Fruit fly (Drosophila melanogaster) whole organism, prepupa: ENCODE results near the gene Ube4B.

Experiments
- CG11294 ChIP-seq: fragments of 200-800 bp; sonication (Bioruptor generic); IDR thresholded peaks from 2 replicates; pipeline ENCODE4 v1.3.6; 2022; ENCODE audit warnings: missing biosample characterization, missing genetic modification characterization
- CG11762 ChIP-seq: fragments of 200-800 bp; sonication (Bioruptor generic); optimal IDR thresholded peaks from 3 replicates; lab custom pipeline; 2016; ENCODE audit warnings: missing biosample characterization, missing genetic modification characterization; ENCODE audit not compliant: insufficient read depth
- CG11902 ChIP-seq: fragments of 200-800 bp; sonication (Bioruptor generic); optimal IDR thresholded peaks from 3 replicates; lab custom pipeline; 2016; ENCODE audit warnings: missing biosample characterization, missing genetic modification characterization
- CG15336 ChIP-seq: fragments of 200-800 bp; sonication (Bioruptor generic); IDR thresholded peaks from 2 replicates; pipeline ENCODE4 v1.3.6; 2022; ENCODE audit warnings: missing biosample characterization, missing genetic modification characterization
- CG3032 ChIP-seq: fragments of 200-800 bp; optimal IDR thresholded peaks from 2 replicates; lab custom pipeline; 2019; ENCODE audit warnings: missing biosample characterization, mild to moderate bottlenecking, missing genetic modification characterization, moderate library complexity
- CG31627 ChIP-seq: fragments of 200-800 bp; sonication (Bioruptor generic); optimal IDR thresholded peaks from 3 replicates; lab custom pipeline; 2016; ENCODE audit warnings: missing biosample characterization, missing genetic modification characterization
- CG32006 ChIP-seq: fragments of 200-800 bp; sonication (Bioruptor generic); optimal IDR thresholded peaks from 3 replicates; lab custom pipeline; 2017; ENCODE audit warnings: missing biosample characterization, mild to moderate bottlenecking, missing genetic modification characterization
- CG3919 ChIP-seq: fragments of 200-800 bp; sonication (Bioruptor generic); optimal IDR thresholded peaks from 3 replicates; lab custom pipeline; 2016; ENCODE audit warnings: missing biosample characterization, missing genetic modification characterization
- CG4318 ChIP-seq: fragments of 200-800 bp; sonication (Bioruptor generic); optimal IDR thresholded peaks from 3 replicates; lab custom pipeline; 2017; ENCODE audit warnings: missing biosample characterization, mild to moderate bottlenecking, missing genetic modification characterization
- CG6163 ChIP-seq: fragments of 200-800 bp; sonication (Bioruptor generic); IDR thresholded peaks from 3 replicates; pipeline ENCODE4 v1.3.6; 2022; ENCODE audit warnings: missing biosample characterization, missing genetic modification characterization
- CG6808 ChIP-seq: fragments of 200-800 bp; sonication (Bioruptor generic); optimal IDR thresholded peaks from 3 replicates; lab custom pipeline; 2017; ENCODE audit warnings: missing biosample characterization, missing genetic modification characterization, mild to moderate bottlenecking, moderate library complexity, missing genetic modification reagents
- CG6854 ChIP-seq: fragments of 200-800 bp; sonication (Bioruptor generic); optimal IDR thresholded peaks from 2 replicates; lab custom pipeline; 2017; ENCODE audit warnings: missing biosample characterization, mild to moderate bottlenecking, missing genetic modification characterization
- CG7368 ChIP-seq: fragments of 200-800 bp; sonication (Bioruptor generic); optimal IDR thresholded peaks from 3 replicates; lab custom pipeline; 2016; ENCODE audit warnings: missing biosample characterization, missing genetic modification characterization
- CG8119 ChIP-seq: fragments of 200-800 bp; sonication (Bioruptor generic); IDR thresholded peaks from 3 replicates; pipeline ENCODE4 v1.3.6; 2022; ENCODE audit warnings: missing biosample characterization, missing genetic modification characterization
- Eip78C ChIP-seq: fragments of 200-800 bp; sonication (Bioruptor generic); peaks from one replicate; lab custom pipeline; 2016; ENCODE audit warnings: missing biosample characterization, missing genetic modification characterization
- Eip93F ChIP-seq: fragments of 200-800 bp; sonication (Bioruptor generic); optimal IDR thresholded peaks from 2 replicates; lab custom pipeline; 2016; ENCODE audit warnings: missing biosample characterization, mild to moderate bottlenecking, missing genetic modification characterization
- Gug ChIP-seq: fragments of 200-800 bp; sonication (Bioruptor generic); IDR thresholded peaks from 2 replicates; pipeline ENCODE4 v1.3.6; 2022; ENCODE audit warnings: missing biosample characterization, missing genetic modification characterization
- Hr39 ChIP-seq: fragments of 200-800 bp; sonication (Bioruptor generic); optimal IDR thresholded peaks from 2 replicates; lab custom pipeline; 2016; ENCODE audit warnings: missing biosample characterization, missing genetic modification characterization
- Hr4 ChIP-seq: fragments of 200-800 bp; sonication (Bioruptor generic); optimal IDR thresholded peaks from 3 replicates; lab custom pipeline; 2016; ENCODE audit warnings: missing biosample characterization, missing genetic modification characterization
- Lpt ChIP-seq: fragments of 200-800 bp; sonication (Bioruptor generic); optimal IDR thresholded peaks from 3 replicates; lab custom pipeline; 2016; ENCODE audit warnings: missing biosample characterization, missing genetic modification characterization
- OdsH ChIP-seq: fragments of 200-800 bp; sonication (Bioruptor generic); optimal IDR thresholded peaks from 3 replicates; lab custom pipeline; 2016; ENCODE audit warnings: missing biosample characterization, missing genetic modification characterization
- Smox ChIP-seq: fragments of 200-800 bp; sonication (Bioruptor generic); optimal IDR thresholded peaks from 3 replicates; lab custom pipeline; 2016; ENCODE audit warnings: missing biosample characterization, missing genetic modification characterization
- Sox14 ChIP-seq: fragments of 200-800 bp; sonication (Bioruptor generic); optimal IDR thresholded peaks from 3 replicates; lab custom pipeline; 2016; ENCODE audit warnings: missing biosample characterization, missing genetic modification characterization
- Sox15 ChIP-seq: fragments of 200-800 bp; sonication (Bioruptor generic); optimal IDR thresholded peaks from 3 replicates; lab custom pipeline; 2016; ENCODE audit warnings: missing biosample characterization, missing genetic modification characterization
- achi ChIP-seq: fragments of 200-800 bp; sonication (Bioruptor generic); optimal IDR thresholded peaks from 3 replicates; lab custom pipeline; 2016; ENCODE audit warnings: missing biosample characterization, missing genetic modification characterization
- cyc ChIP-seq: fragments of 200-800 bp; sonication (Bioruptor generic); optimal IDR thresholded peaks from 3 replicates; lab custom pipeline; 2016; ENCODE audit warnings: missing biosample characterization, missing genetic modification characterization
- dac ChIP-seq: fragments of 200-800 bp; sonication (Bioruptor generic); optimal IDR thresholded peaks from 2 replicates; lab custom pipeline; 2017; ENCODE audit warnings: missing biosample characterization, mild to moderate bottlenecking, missing genetic modification characterization
- dsx ChIP-seq: fragments of 200-800 bp; optimal IDR thresholded peaks from 3 replicates; lab custom pipeline; 2019; ENCODE audit warnings: missing biosample characterization, mild to moderate bottlenecking, missing genetic modification characterization, moderate library complexity; ENCODE audit not compliant: poor library complexity, severe bottlenecking
- eg ChIP-seq: fragments of 200-800 bp; sonication (Bioruptor generic); IDR thresholded peaks from 3 replicates; pipeline ENCODE4 v1.3.6; 2022; ENCODE audit warnings: missing biosample characterization, missing genetic modification characterization
- esn ChIP-seq: fragments of 200-800 bp; sonication (Bioruptor generic); optimal IDR thresholded peaks from 2 replicates; lab custom pipeline; 2016; ENCODE audit warnings: missing biosample characterization, mild to moderate bottlenecking, missing genetic modification characterization, moderate library complexity
- fd59A ChIP-seq: fragments of 200-800 bp; sonication (Bioruptor generic); optimal IDR thresholded peaks from 2 replicates; lab custom pipeline; 2017; ENCODE audit warnings: missing biosample characterization, mild to moderate bottlenecking, missing genetic modification characterization, missing genetic modification reagents
- lz ChIP-seq: fragments of 200-800 bp; sonication (Bioruptor generic); optimal IDR thresholded peaks from 3 replicates; lab custom pipeline; 2016; ENCODE audit warnings: missing biosample characterization, missing genetic modification characterization
- net ChIP-seq: fragments of 200-800 bp; sonication (Bioruptor generic); optimal IDR thresholded peaks from 3 replicates; lab custom pipeline; 2016; ENCODE audit warnings: missing biosample characterization, missing genetic modification characterization
- pdm3 ChIP-seq: fragments of 200-800 bp; sonication (Bioruptor generic); optimal IDR thresholded peaks from 3 replicates; lab custom pipeline; 2016; ENCODE audit warnings: missing biosample characterization, missing genetic modification characterization
- salr ChIP-seq, 2 experiments: fragments of 200-800 bp; sonication (Bioruptor generic); optimal IDR thresholded peaks; 3 replicates each; lab custom pipeline; 2016 to 2018; ENCODE audit warnings: missing biosample characterization in 2 of 2, missing genetic modification characterization in 2 of 2, mild to moderate bottlenecking in 1 of 2
- svp ChIP-seq: fragments of 200-800 bp; sonication (Bioruptor generic); peaks from one replicate; lab custom pipeline; 2016; ENCODE audit warnings: missing biosample characterization, missing genetic modification characterization
- topi ChIP-seq: fragments of 200-800 bp; sonication (Bioruptor generic); optimal IDR thresholded peaks from 3 replicates; lab custom pipeline; 2016; ENCODE audit warnings: missing biosample characterization, missing genetic modification characterization

Gene Ube4B

dm6 chr2L:13018992-13019484 is at the start of gene Ube4B:
Ube4B (minus strand) TSS chr2L:13019434.
- peak in 1 of 2 experiments; percentile 12 for TF ChIP-seq salr (GFP tag; optimal IDR thresholded peaks at IDR 0.05; lab: Kevin White, UChicago)
- TF ChIP-seq Sox15 (GFP tag; lab: Kevin White, UChicago) = peak; percentile 16
- peak; percentile 85 for TF ChIP-seq Sox14 (GFP tag; lab: Kevin White, UChicago)
- peak; percentile 16 for TF ChIP-seq CG11762 (GFP tag; lab: Kevin White, UChicago)
- TF ChIP-seq esn = peak; percentile 69
- TF ChIP-seq Eip93F (GFP tag; lab: Kevin White, UChicago) = no peak
- peak; percentile 73 for TF ChIP-seq lz (GFP tag; lab: Kevin White, UChicago)
- TF ChIP-seq svp (GFP tag; lab: Kevin White, UChicago) = peak; percentile 90
- TF ChIP-seq Eip78C (GFP tag; lab: Kevin White, UChicago) = peak; percentile 75
- TF ChIP-seq eg (GFP tag; lab: Robert Waterston, UW) = peak; percentile 76
- TF ChIP-seq achi = no peak
- peak; percentile 43 for TF ChIP-seq topi (GFP tag; lab: Kevin White, UChicago)
- TF ChIP-seq CG31627 (GFP tag; lab: Kevin White, UChicago) = peak; percentile 71
- peak; percentile 48; the same call in 1 of the 2 replicates for TF ChIP-seq Gug (GFP tag; lab: Robert Waterston, UW)
- peak; percentile 36; the same call in 1 of the 2 replicates for TF ChIP-seq CG15336
- TF ChIP-seq Smox (GFP tag; lab: Kevin White, UChicago) = no peak
- TF ChIP-seq CG3032 (tag; lab: Kevin White, UChicago) = peak; percentile 60
- TF ChIP-seq Hr39 (GFP tag; lab: Kevin White, UChicago) = peak; percentile 70
- no peak for TF ChIP-seq CG7368 (GFP tag; lab: Kevin White, UChicago)
- TF ChIP-seq CG8119 (GFP tag; lab: Robert Waterston, UW) = peak; percentile 25; the same call in 1 of the 3 replicates
- no peak for TF ChIP-seq CG6808 (GFP tag; lab: Kevin White, UChicago)
- no peak for TF ChIP-seq cyc (GFP tag; lab: Kevin White, UChicago)
- peak; percentile 41; the same call in 1 of the 3 replicates for TF ChIP-seq CG6163 (GFP tag; lab: Robert Waterston, UW)
- no peak for TF ChIP-seq CG11902 (GFP tag; lab: Kevin White, UChicago)

dm6 chr2L:13068533-13069398 is 49.5 kb upstream of the Ube4B start:
- TF ChIP-seq Lpt (GFP tag; lab: Kevin White, UChicago) (no peak), pdm3 (GFP tag; lab: Kevin White, UChicago) (peak; percentile 10), svp (GFP tag; lab: Kevin White, UChicago) (peak; percentile 68), CG15336 (0 out of 2 replicates have a peak, but pooled peaks have one; percentile 10), Eip78C (GFP tag; lab: Kevin White, UChicago) (peak; percentile 72), Gug (GFP tag; lab: Robert Waterston, UW) (no peak), salr (GFP tag; optimal IDR thresholded peaks at IDR 0.05; lab: Kevin White, UChicago) (no peak), CG3919 (GFP tag; lab: Kevin White, UChicago) (peak; percentile 2), CG4318 (no peak), Hr4 (GFP tag; lab: Kevin White, UChicago) (peak; percentile 31), CG8119 (GFP tag; lab: Robert Waterston, UW) (0 out of 3 replicates have a peak, but pooled peaks have one; percentile 28), CG32006 (GFP tag; lab: Kevin White, UChicago) (peak; percentile 54)

dm6 chr2L:13065916-13066315 is 46.7 kb upstream of the Ube4B start:
- TF ChIP-seq CG3032 (tag; lab: Kevin White, UChicago) (no peak), OdsH (GFP tag; lab: Kevin White, UChicago) (no peak), salr (GFP tag; optimal IDR thresholded peaks at IDR 0.05; lab: Kevin White, UChicago) (no peak), Eip93F (GFP tag; lab: Kevin White, UChicago) (no peak), dsx (GFP tag; lab: Kevin White, UChicago) (no peak), esn (no peak), dac (GFP tag; lab: Kevin White, UChicago) (no peak), CG6854 (GFP tag; lab: Kevin White, UChicago) (no peak), net (GFP tag; lab: Kevin White, UChicago) (no peak), CG6808 (GFP tag; lab: Kevin White, UChicago) (no peak), Smox (GFP tag; lab: Kevin White, UChicago) (no peak), pdm3 (GFP tag; lab: Kevin White, UChicago) (no peak), fd59A (GFP tag; lab: Kevin White, UChicago) (no peak), Lpt (GFP tag; lab: Kevin White, UChicago) (no peak), Hr4 (GFP tag; lab: Kevin White, UChicago) (no peak), CG11294 (GFP tag; lab: Robert Waterston, UW) (no peak), eg (GFP tag; lab: Robert Waterston, UW) (no peak)
